Fruit fly (Drosophila melanogaster) S2 (cell line): ENCODE measurements around the gene CG13082.

ENCODE experiments used
- CG8478 ChIP-seq: fragments of >200 bp; optimal IDR thresholded peaks from 2 replicates; lab custom pipeline; 2018
- CTCF ChIP-seq, 2 experiments: fragments of >200 bp; optimal IDR thresholded peaks; 2 replicates each; lab custom pipeline; 2018

The CG13082 gene

dm6 chr2L:19537779-19538456, at the start of gene CG13082:
Gene CG13082, plus strand, starts transcription at chr2L:19538425.
- TF ChIP-seq CG8478 (lab: Kevin White, UChicago) = no peak
- no peak for TF ChIP-seq CTCF (optimal IDR thresholded peaks at IDR 0.05; lab: Kevin White, UChicago)

- TF ChIP-seq CG8478 (lab: Kevin White, UChicago) (no peak), CTCF (optimal IDR thresholded peaks at IDR 0.05; lab: Kevin White, UChicago) (no peak)
Observed at dm6 chr2L:19489997-19490461, 48.2 kb upstream of the CG13082 start, which contains the start of the genes CG10194 and CG18094. Gene CG10194, minus strand, starts transcription at chr2L:19490104. Gene CG18094, plus strand, starts transcription at chr2L:19490262.

- TF ChIP-seq CTCF (optimal IDR thresholded peaks at IDR 0.05; lab: Kevin White, UChicago) (no peak), CG8478 (lab: Kevin White, UChicago) (no peak)
Observed at dm6 chr2L:19492934-19493686, 45.1 kb upstream of the CG13082 start, which contains the start of the genes swm and Ctu2. Gene swm, plus strand, starts transcription at chr2L:19493251. Gene Ctu2, minus strand, starts transcription at chr2L:19493253.

dm6 chr2L:19497983-19498382, 40.2 kb upstream of the CG13082 start, which contains the start of gene Top3alpha:
Gene Top3alpha, plus strand, starts transcription at chr2L:19498168.
- TF ChIP-seq CG8478 (lab: Kevin White, UChicago) = no peak
- TF ChIP-seq CTCF (optimal IDR thresholded peaks at IDR 0.05; lab: Kevin White, UChicago) = no peak

- TF ChIP-seq CG8478 (lab: Kevin White, UChicago) (no peak), CTCF (optimal IDR thresholded peaks at IDR 0.05; lab: Kevin White, UChicago) (no peak)
Observed at dm6 chr2L:19506323-19506722, 31.9 kb upstream of the CG13082 start.

- TF ChIP-seq CTCF (optimal IDR thresholded peaks at IDR 0.05; lab: Kevin White, UChicago) = peak in 1 of 2 experiments; percentile 27
- no peak for TF ChIP-seq CG8478 (lab: Kevin White, UChicago)
Observed at dm6 chr2L:19508361-19508918, 29.8 kb upstream of the CG13082 start, which contains the start of gene cyst. Gene cyst, minus strand, starts transcription at chr2L:19508764.

dm6 chr2L:19512184-19512583, 26.0 kb upstream of the CG13082 start:
- TF ChIP-seq CTCF (optimal IDR thresholded peaks at IDR 0.05; lab: Kevin White, UChicago) (no peak), CG8478 (lab: Kevin White, UChicago) (no peak)

dm6 chr2L:19516062-19516461, 22.2 kb upstream of the CG13082 start:
- TF ChIP-seq CG8478 (lab: Kevin White, UChicago) (no peak), CTCF (optimal IDR thresholded peaks at IDR 0.05; lab: Kevin White, UChicago) (no peak)

dm6 chr2L:19517154-19517814, 20.9 kb upstream of the CG13082 start, which contains the start of gene Hasp:
Gene Hasp, minus strand, starts transcription at chr2L:19517204.
- TF ChIP-seq CTCF (optimal IDR thresholded peaks at IDR 0.05; lab: Kevin White, UChicago) (no peak), CG8478 (lab: Kevin White, UChicago) (no peak)

- TF ChIP-seq CG8478 (lab: Kevin White, UChicago) (no peak), CTCF (optimal IDR thresholded peaks at IDR 0.05; lab: Kevin White, UChicago) (no peak)
Observed at dm6 chr2L:19518636-19519086, 19.6 kb upstream of the CG13082 start, which contains the start of gene CG10132. Gene CG10132, plus strand, starts transcription at chr2L:19518824.

dm6 chr2L:19519611-19520010, 18.6 kb upstream of the CG13082 start:
- TF ChIP-seq CG8478 (lab: Kevin White, UChicago) (no peak), CTCF (optimal IDR thresholded peaks at IDR 0.05; lab: Kevin White, UChicago) (no peak)

- TF ChIP-seq CG8478 (lab: Kevin White, UChicago) (no peak), CTCF (optimal IDR thresholded peaks at IDR 0.05; lab: Kevin White, UChicago) (no peak)
Observed at dm6 chr2L:19526316-19526715, 11.9 kb upstream of the CG13082 start, which contains the start of the genes Dpm1 and CG10137. Gene Dpm1, minus strand, starts transcription at chr2L:19526368. Gene CG10137, plus strand, starts transcription at chr2L:19526686.

dm6 chr2L:19526844-19527243, 11.4 kb upstream of the CG13082 start:
- TF ChIP-seq CTCF (optimal IDR thresholded peaks at IDR 0.05; lab: Kevin White, UChicago) (no peak), CG8478 (lab: Kevin White, UChicago) (no peak)

dm6 chr2L:19528308-19528707, 9.9 kb upstream of the CG13082 start:
- no peak for TF ChIP-seq CTCF (optimal IDR thresholded peaks at IDR 0.05; lab: Kevin White, UChicago)
- TF ChIP-seq CG8478 (lab: Kevin White, UChicago) = no peak
